Worm (Caenorhabditis elegans) whole organism, L2 larva: ENCODE measurements around the gene T26A8.3.

Experiments
- C34F6.9 ChIP-seq: fragments of 150-350 bp; optimal IDR thresholded peaks from 2 replicates; lab custom pipeline; 2014; ENCODE audit warnings: missing biosample characterization, missing genetic modification characterization
- F13H6.1 ChIP-seq: sonication (generic microtip); optimal IDR thresholded peaks from 2 replicates; lab custom pipeline; 2016; ENCODE audit warnings: missing genetic modification characterization, missing compliant biosample characterization
- Y55F3AM.14 ChIP-seq: fragments of 200-800 bp; sonication (Bioruptor generic); optimal IDR thresholded peaks from 2 replicates; lab custom pipeline; 2018; ENCODE audit warnings: mild to moderate bottlenecking, missing genetic modification characterization, missing compliant biosample characterization
- ZK546.5 ChIP-seq: sonication (generic microtip); optimal IDR thresholded peaks from 2 replicates; lab custom pipeline; 2017; ENCODE audit warnings: missing biosample characterization, missing genetic modification characterization
- alr-1 ChIP-seq: fragments of 150-350 bp; optimal IDR thresholded peaks from 2 replicates; lab custom pipeline; 2014; ENCODE audit warnings: missing biosample characterization, missing genetic modification characterization
- ama-1 ChIP-seq: fragments of 150-350 bp; optimal IDR thresholded peaks from 2 replicates; lab custom pipeline; 2018; ENCODE audit warnings: inconsistent platforms
- ceh-16 ChIP-seq: fragments of 150-350 bp; optimal IDR thresholded peaks from 2 replicates; lab custom pipeline; 2014; ENCODE audit warnings: missing biosample characterization, missing genetic modification characterization
- ceh-82 ChIP-seq: fragments of 150-350 bp; optimal IDR thresholded peaks from 2 replicates; lab custom pipeline; 2014; ENCODE audit warnings: missing biosample characterization, missing genetic modification characterization
- crh-2 ChIP-seq: sonication (generic microtip); optimal IDR thresholded peaks from 2 replicates; lab custom pipeline; 2017; ENCODE audit warnings: missing biosample characterization, missing genetic modification characterization
- dmd-4 ChIP-seq: sonication (generic microtip); optimal IDR thresholded peaks from 2 replicates; lab custom pipeline; 2017; ENCODE audit warnings: missing biosample characterization, missing genetic modification characterization
- elt-1 ChIP-seq: fragments of 150-350 bp; optimal IDR thresholded peaks from 2 replicates; lab custom pipeline; 2014; ENCODE audit warnings: missing biosample characterization, missing genetic modification characterization
- elt-3 ChIP-seq: sonication (generic microtip); optimal IDR thresholded peaks from 2 replicates; lab custom pipeline; 2017; ENCODE audit warnings: missing biosample characterization, missing genetic modification characterization
- fos-1 ChIP-seq: fragments of 150-350 bp; optimal IDR thresholded peaks from 2 replicates; lab custom pipeline; 2014; ENCODE audit warnings: missing biosample characterization, missing genetic modification characterization
- gmeb-1 ChIP-seq: fragments of 150-350 bp; optimal IDR thresholded peaks from 2 replicates; lab custom pipeline; 2014; ENCODE audit warnings: missing biosample characterization, missing genetic modification characterization
- lin-39 ChIP-seq: fragments of 150-350 bp; optimal IDR thresholded peaks from 2 replicates; lab custom pipeline; 2014; ENCODE audit warnings: missing biosample characterization, missing genetic modification reagents, missing genetic modification characterization
- lsy-2 ChIP-seq, 2 experiments: fragments of 150-350 bp in 1 of 2; sonication (generic microtip) in 1 of 2; optimal IDR thresholded peaks; 2 replicates each; lab custom pipeline; 2014 to 2017; ENCODE audit warnings: missing biosample characterization in 2 of 2, missing genetic modification characterization in 2 of 2
- mab-5 ChIP-seq: fragments of 150-350 bp; optimal IDR thresholded peaks from 2 replicates; lab custom pipeline; 2014; ENCODE audit warnings: missing biosample characterization, missing genetic modification characterization
- mbf-1 ChIP-seq: sonication (generic microtip); optimal IDR thresholded peaks from 2 replicates; lab custom pipeline; 2017; ENCODE audit warnings: missing biosample characterization, missing genetic modification characterization
- nhr-10 ChIP-seq: sonication (generic microtip); optimal IDR thresholded peaks from 2 replicates; lab custom pipeline; 2017; ENCODE audit warnings: missing biosample characterization, missing genetic modification characterization
- nhr-11 ChIP-seq: fragments of 150-350 bp; optimal IDR thresholded peaks from 2 replicates; lab custom pipeline; 2014; ENCODE audit warnings: missing biosample characterization, missing genetic modification characterization
- nhr-129 ChIP-seq: fragments of 150-350 bp; optimal IDR thresholded peaks from 2 replicates; lab custom pipeline; 2014; ENCODE audit warnings: missing biosample characterization, missing genetic modification characterization
- nhr-21 ChIP-seq: fragments of 150-350 bp; optimal IDR thresholded peaks from 2 replicates; lab custom pipeline; 2014; ENCODE audit warnings: missing biosample characterization, missing genetic modification characterization
- nhr-23 ChIP-seq: fragments of 150-350 bp; optimal IDR thresholded peaks from 2 replicates; lab custom pipeline; 2014; ENCODE audit warnings: missing biosample characterization, missing genetic modification reagents, missing genetic modification characterization
- nhr-237 ChIP-seq: fragments of 150-350 bp; optimal IDR thresholded peaks from 2 replicates; lab custom pipeline; 2014; ENCODE audit warnings: missing biosample characterization, missing genetic modification characterization
- nhr-25 ChIP-seq: fragments of 150-350 bp; sonication (generic microtip); optimal IDR thresholded peaks from 3 replicates; lab custom pipeline; 2014; ENCODE audit warnings: missing biosample characterization, missing genetic modification characterization
- nhr-6 ChIP-seq: fragments of 150-350 bp; optimal IDR thresholded peaks from 2 replicates; lab custom pipeline; 2014; ENCODE audit warnings: missing biosample characterization, missing genetic modification characterization
- sem-4 ChIP-seq: fragments of 150-350 bp; optimal IDR thresholded peaks from 2 replicates; lab custom pipeline; 2014; ENCODE audit warnings: missing biosample characterization, missing genetic modification reagents, missing genetic modification characterization
- sma-3 ChIP-seq: sonication (generic microtip); optimal IDR thresholded peaks from 2 replicates; lab custom pipeline; 2016; ENCODE audit warnings: missing genetic modification reagents, missing genetic modification characterization, missing compliant biosample characterization
- sma-9 ChIP-seq, 2 experiments: fragments of 150-350 bp in 1 of 2; sonication (generic microtip) in 1 of 2; optimal IDR thresholded peaks; 2 replicates each; lab custom pipeline; 2014 to 2016; ENCODE audit warnings: missing genetic modification characterization in 2 of 2, mild to moderate bottlenecking in 1 of 2, missing biosample characterization in 1 of 2, missing compliant biosample characterization in 1 of 2, missing genetic modification reagents in 1 of 2, moderate library complexity in 1 of 2
- snpc-4 ChIP-seq: fragments of 150-350 bp; optimal IDR thresholded peaks from 2 replicates; lab custom pipeline; 2014; ENCODE audit warnings: missing biosample characterization, missing genetic modification characterization
- unc-39 ChIP-seq: fragments of 150-350 bp; optimal IDR thresholded peaks from 2 replicates; lab custom pipeline; 2014; ENCODE audit warnings: missing biosample characterization, missing genetic modification characterization
- unc-55 ChIP-seq: fragments of 150-350 bp; sonication (generic microtip); optimal IDR thresholded peaks from 3 replicates; lab custom pipeline; 2014; ENCODE audit warnings: missing biosample characterization, missing genetic modification reagents, missing genetic modification characterization
- unc-62 ChIP-seq: fragments of 150-350 bp; optimal IDR thresholded peaks from 2 replicates; lab custom pipeline; 2014; ENCODE audit warnings: missing biosample characterization, missing genetic modification reagents, missing genetic modification characterization
- ztf-1 ChIP-seq: fragments of 200-800 bp; sonication (Bioruptor generic); conservative IDR thresholded peaks from 2 replicates; pipeline ENCODE4 v1.3.6; 2022; ENCODE audit warnings: missing genetic modification characterization, missing compliant biosample characterization
- ztf-11 ChIP-seq: sonication (generic microtip); optimal IDR thresholded peaks from 2 replicates; lab custom pipeline; 2017; ENCODE audit warnings: missing biosample characterization, missing genetic modification characterization
- ztf-4 ChIP-seq: fragments of 150-350 bp; optimal IDR thresholded peaks from 2 replicates; lab custom pipeline; 2014; ENCODE audit warnings: missing biosample characterization, missing genetic modification characterization

Gene T26A8.3

DNA sequence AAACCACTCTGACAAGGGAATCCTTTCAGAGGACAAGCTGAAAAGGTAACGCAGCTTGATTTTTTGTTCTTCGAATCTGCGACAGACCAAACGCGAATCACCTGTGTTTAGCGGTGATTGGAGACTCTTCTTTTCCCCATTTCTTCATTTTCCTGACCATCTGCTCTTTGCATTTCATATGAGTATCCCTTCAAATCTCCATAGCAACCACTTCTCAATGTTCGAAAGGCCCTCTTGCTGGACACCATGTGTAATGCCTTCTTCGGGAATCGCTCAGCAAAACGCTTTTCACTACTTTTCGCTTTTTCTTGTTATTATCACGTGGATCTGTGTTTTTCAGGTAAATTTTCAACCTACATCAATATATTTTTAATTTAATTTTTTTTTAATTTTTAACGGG lies at the start of gene T26A8.3, which contains the start of gene tmem-231:
Gene T26A8.3 (minus strand): TSS at position 101 of the 400 bp plus-strand sequence.
Gene tmem-231 (plus strand): TSS at position 249 of the 400 bp plus-strand sequence.
- TF ChIP-seq nhr-237 (no peak), lin-39 (tag; lab: Kevin White, UChicago) (no peak), C34F6.9 (tag; lab: Kevin White, UChicago) (no peak), elt-1 (no peak), nhr-129 (tag; lab: Kevin White, UChicago) (no peak), nhr-6 (tag; lab: Kevin White, UChicago) (no peak), dmd-4 (tag; lab: Kevin White, UChicago) (no peak), ztf-4 (tag; lab: Kevin White, UChicago) (no peak), ceh-16 (tag; lab: Kevin White, UChicago) (no peak), elt-3 (tag; lab: Kevin White, UChicago) (no peak), ztf-1 (GFP tag; lab: Robert Waterston, UW) (no peak), Y55F3AM.14 (GFP tag; lab: Kevin White, UChicago) (no peak), mab-5 (tag; lab: Kevin White, UChicago) (no peak)

DNA sequence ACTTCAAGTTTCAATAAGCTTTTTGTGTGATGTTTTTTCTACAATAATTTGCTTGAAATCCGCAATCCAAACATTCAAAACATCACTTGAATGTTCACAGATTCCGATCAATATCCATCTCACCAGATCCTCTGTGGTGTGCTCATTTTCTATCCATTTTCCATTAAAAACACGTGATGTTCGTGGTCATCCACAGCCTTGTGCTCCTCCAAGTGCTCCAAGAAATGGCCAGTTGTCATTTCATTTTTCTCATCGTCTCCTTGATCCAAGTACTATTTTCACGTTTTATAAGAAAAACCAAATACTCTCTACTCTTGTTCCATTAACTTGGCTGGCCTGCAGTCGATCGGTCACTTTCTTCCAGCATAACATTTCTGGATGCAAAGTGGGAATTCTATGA lies 49.7 kb upstream of the T26A8.3 start:
- TF ChIP-seq mab-5 (tag; lab: Kevin White, UChicago) (peak; percentile 18), nhr-11 (tag; lab: Kevin White, UChicago) (no peak), sma-3 (no peak), gmeb-1 (tag; lab: Kevin White, UChicago) (no peak), dmd-4 (tag; lab: Kevin White, UChicago) (no peak), sma-9 (GFP tag; optimal IDR thresholded peaks at IDR 0.05; lab: Kevin White, UChicago) (peak; percentile 37), sma-9 (tag; optimal IDR thresholded peaks at IDR 0.05; lab: Kevin White, UChicago) (no peak), ztf-4 (tag; lab: Kevin White, UChicago) (no peak), lin-39 (tag; lab: Kevin White, UChicago) (no peak), sem-4 (tag; lab: Kevin White, UChicago) (no peak), mbf-1 (tag; lab: Kevin White, UChicago) (no peak), alr-1 (tag; lab: Kevin White, UChicago) (no peak), nhr-21 (tag; lab: Kevin White, UChicago) (no peak), ama-1 (no peak), nhr-25 (no peak), nhr-129 (tag; lab: Kevin White, UChicago) (peak; percentile 58), nhr-237 (no peak), lsy-2 (tag; optimal IDR thresholded peaks at IDR 0.05; lab: Kevin White, UChicago) (peak in 1 of 2 experiments; percentile 11), unc-39 (tag; lab: Kevin White, UChicago) (no peak), unc-55 (GFP tag; lab: Kevin White, UChicago) (no peak), F13H6.1 (peak; percentile 49), nhr-10 (tag; lab: Kevin White, UChicago) (no peak), Y55F3AM.14 (GFP tag; lab: Kevin White, UChicago) (no peak), elt-1 (no peak)
- TF ChIP-seq, all 48 proteins: peak for 5

DNA sequence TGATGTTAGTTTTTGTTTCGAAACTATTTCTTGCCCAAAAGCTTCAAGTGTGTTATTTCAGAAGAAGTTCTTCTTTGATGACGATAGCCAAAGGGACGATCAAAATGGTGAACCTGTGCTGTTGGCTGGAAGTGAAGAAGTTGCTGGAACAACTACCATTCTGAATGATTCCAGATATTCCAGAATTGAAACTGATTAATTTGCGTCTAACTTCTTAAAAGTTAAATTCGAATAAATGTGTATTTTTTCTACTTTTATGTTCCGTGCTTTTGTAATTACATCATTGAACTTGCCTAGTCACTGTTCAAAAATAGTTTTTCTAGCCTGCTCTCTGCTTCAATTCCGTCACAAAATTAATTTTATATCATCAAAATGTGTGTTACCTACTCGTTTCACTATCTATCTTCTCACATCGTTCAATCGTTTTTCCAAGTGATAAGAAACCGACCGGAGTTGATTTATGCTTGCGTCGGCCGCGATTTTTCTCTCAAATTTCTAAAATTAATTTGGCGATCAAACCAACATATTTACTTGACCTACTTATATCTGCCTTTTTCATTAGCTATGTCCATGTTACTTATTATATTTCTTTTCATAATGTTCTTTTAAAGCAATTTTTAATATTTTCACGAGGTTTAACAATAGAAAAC lies 48.7 kb upstream of the T26A8.3 start:
- TF ChIP-seq F13H6.1 = no peak
- TF ChIP-seq snpc-4 (tag; lab: Kevin White, UChicago) = no peak
- TF ChIP-seq sma-3 = peak; percentile 27
- TF ChIP-seq nhr-129 (tag; lab: Kevin White, UChicago) = no peak
- TF ChIP-seq ztf-1 (GFP tag; lab: Robert Waterston, UW) = no peak
- no peak for TF ChIP-seq nhr-23 (tag; lab: Kevin White, UChicago)
- no peak for TF ChIP-seq nhr-10 (tag; lab: Kevin White, UChicago)
- no peak for TF ChIP-seq ztf-4 (tag; lab: Kevin White, UChicago)
- TF ChIP-seq unc-62 (GFP tag; lab: Kevin White, UChicago) = no peak
- no peak for TF ChIP-seq unc-55 (GFP tag; lab: Kevin White, UChicago)
- no peak for TF ChIP-seq gmeb-1 (tag; lab: Kevin White, UChicago)
- TF ChIP-seq ceh-16 (tag; lab: Kevin White, UChicago) = no peak
- TF ChIP-seq C34F6.9 (tag; lab: Kevin White, UChicago) = no peak
- peak; percentile 48 for TF ChIP-seq sma-9 (GFP tag; optimal IDR thresholded peaks at IDR 0.05; lab: Kevin White, UChicago)
- no peak for TF ChIP-seq sma-9 (tag; optimal IDR thresholded peaks at IDR 0.05; lab: Kevin White, UChicago)
- TF ChIP-seq crh-2 (tag; lab: Kevin White, UChicago) = peak; percentile 12
- TF ChIP-seq ceh-82 (tag; lab: Kevin White, UChicago) = no peak
- TF ChIP-seq ZK546.5 (tag; lab: Kevin White, UChicago) = no peak
- no peak for TF ChIP-seq unc-39 (tag; lab: Kevin White, UChicago)
- TF ChIP-seq ztf-11 (tag; lab: Kevin White, UChicago) = no peak
- peak; percentile 84 for TF ChIP-seq fos-1 (tag; lab: Kevin White, UChicago)
- TF ChIP-seq dmd-4 (tag; lab: Kevin White, UChicago) = no peak
